Fruit fly (Drosophila melanogaster) whole organism, wandering third instar larva: Measurements from ENCODE around the gene CG18622.

Experiments used
- Abd-B ChIP-seq: fragments of >200 bp; optimal IDR thresholded peaks from 2 replicates; lab custom pipeline; 2017; ENCODE audit warnings: missing biosample characterization, missing genetic modification characterization
- CG32264 ChIP-seq: fragments of 200-800 bp; sonication (Bioruptor generic); optimal IDR thresholded peaks from 2 replicates; lab custom pipeline; 2016; ENCODE audit warnings: missing biosample characterization, missing genetic modification characterization
- CG9705 ChIP-seq: fragments of 200-800 bp; sonication (Bioruptor generic); optimal IDR thresholded peaks from 2 replicates; lab custom pipeline; 2018; ENCODE audit warnings: missing biosample characterization, mild to moderate bottlenecking, missing genetic modification characterization
- CrebA ChIP-seq: fragments of 200-800 bp; sonication (Bioruptor generic); optimal IDR thresholded peaks from 2 replicates; lab custom pipeline; 2016; ENCODE audit warnings: missing biosample characterization, mild to moderate bottlenecking, missing genetic modification characterization, borderline replicate concordance
- Dfd ChIP-seq: fragments of >200 bp; optimal IDR thresholded peaks from 2 replicates; lab custom pipeline; 2017; ENCODE audit warnings: missing biosample characterization, missing genetic modification characterization
- Dif ChIP-seq: fragments of 200-275, 200-300 bp; sonication (Bioruptor generic); optimal IDR thresholded peaks from 2 replicates; lab custom pipeline; 2018; ENCODE audit warnings: missing biosample characterization, missing genetic modification characterization; ENCODE audit not compliant: partially characterized antibody
- GATAd ChIP-seq: sonication (Bioruptor generic); optimal IDR thresholded peaks from 2 replicates; lab custom pipeline; 2016; ENCODE audit warnings: missing biosample characterization, missing genetic modification characterization
- HLH106 ChIP-seq: fragments of 200-800 bp; optimal IDR thresholded peaks from 3 replicates; lab custom pipeline; 2019; ENCODE audit warnings: missing biosample characterization, mild to moderate bottlenecking, missing genetic modification characterization, moderate library complexity
- Hnf4 ChIP-seq: fragments of 200-800 bp; sonication (Bioruptor generic); optimal IDR thresholded peaks from 2 replicates; lab custom pipeline; 2016; ENCODE audit warnings: missing biosample characterization, mild to moderate bottlenecking, missing genetic modification characterization
- Hr78 ChIP-seq: fragments of >200 bp; optimal IDR thresholded peaks from 2 replicates; lab custom pipeline; 2017; ENCODE audit warnings: missing biosample characterization, missing genetic modification characterization
- Hr83 ChIP-seq: fragments of 200-300 bp; sonication (Bioruptor generic); optimal IDR thresholded peaks from 2 replicates; lab custom pipeline; 2016; ENCODE audit warnings: missing biosample characterization, mild to moderate bottlenecking, missing genetic modification characterization, moderate library complexity; ENCODE audit not compliant: poor library complexity, severe bottlenecking
- Jra ChIP-seq: sonication (Bioruptor generic); optimal IDR thresholded peaks from 2 replicates; lab custom pipeline; 2016; ENCODE audit warnings: missing biosample characterization, missing genetic modification characterization
- Mio ChIP-seq: sonication (Bioruptor generic); optimal IDR thresholded peaks from 2 replicates; lab custom pipeline; 2016; ENCODE audit warnings: missing biosample characterization, missing genetic modification characterization
- Myc ChIP-seq: fragments of >200 bp; optimal IDR thresholded peaks from 2 replicates; lab custom pipeline; 2017
- N ChIP-seq: fragments of >200 bp; optimal IDR thresholded peaks from 2 replicates; lab custom pipeline; 2018; ENCODE audit warnings: missing biosample characterization, missing external identifiers, missing genetic modification characterization
- OdsH ChIP-seq: fragments of 200-800 bp; sonication (Bioruptor generic); optimal IDR thresholded peaks from 2 replicates; lab custom pipeline; 2016; ENCODE audit warnings: missing biosample characterization, mild to moderate bottlenecking, missing genetic modification characterization
- Rel ChIP-seq, 2 experiments: fragments of 200-800 bp; sonication (Bioruptor generic) in 1 of 2; optimal IDR thresholded peaks; 2 replicates in 1 of 2; 3 replicates in 1 of 2; lab custom pipeline; 2016 to 2019; ENCODE audit warnings: mild to moderate bottlenecking in 2 of 2, missing biosample characterization in 2 of 2, missing genetic modification characterization in 2 of 2, moderate library complexity in 1 of 2
- Sp1 ChIP-seq: fragments of 200-800 bp; sonication (Bioruptor generic); optimal IDR thresholded peaks from 3 replicates; lab custom pipeline; 2019; ENCODE audit warnings: missing biosample characterization, mild to moderate bottlenecking, missing genetic modification characterization, moderate library complexity
- Vsx2 ChIP-seq: fragments of 200-300, 225-300 bp; sonication (Bioruptor generic); optimal IDR thresholded peaks from 2 replicates; lab custom pipeline; 2018; ENCODE audit warnings: missing biosample characterization, missing genetic modification characterization; ENCODE audit not compliant: partially characterized antibody
- br ChIP-seq: fragments of 200-800 bp; sonication (Bioruptor generic); optimal IDR thresholded peaks from 2 replicates; lab custom pipeline; 2016; ENCODE audit warnings: missing biosample characterization, missing genetic modification characterization
- brk ChIP-seq: fragments of 200-800 bp; sonication (Bioruptor generic); optimal IDR thresholded peaks from 2 replicates; lab custom pipeline; 2016; ENCODE audit warnings: missing biosample characterization, mild to moderate bottlenecking, missing genetic modification characterization
- dl ChIP-seq, 2 experiments: fragments of 175-275, 200-275 bp in 1 of 2; fragments of 200-275 bp in 1 of 2; sonication (Bioruptor generic); optimal IDR thresholded peaks; lab custom pipeline; 2018; ENCODE audit warnings: mild to moderate bottlenecking in 2 of 2, missing biosample characterization in 2 of 2, missing genetic modification characterization in 2 of 2, moderate library complexity in 2 of 2; ENCODE audit not compliant: partially characterized antibody in 2 of 2, insufficient read depth in 1 of 2
- dmrt93B ChIP-seq: fragments of 200-800 bp; sonication (Bioruptor generic); optimal IDR thresholded peaks from 2 replicates; lab custom pipeline; 2018; ENCODE audit warnings: missing biosample characterization, mild to moderate bottlenecking, missing genetic modification characterization
- dsf ChIP-seq: sonication (Bioruptor generic); optimal IDR thresholded peaks from 2 replicates; lab custom pipeline; 2016; ENCODE audit warnings: missing biosample characterization, missing genetic modification characterization, borderline replicate concordance
- ey ChIP-seq: fragments of 200-800 bp; sonication (Bioruptor generic); optimal IDR thresholded peaks from 2 replicates; lab custom pipeline; 2016; ENCODE audit warnings: missing biosample characterization, missing genetic modification characterization
- foxo ChIP-seq, 2 experiments: fragments of 200-800 bp; sonication (Bioruptor generic); optimal IDR thresholded peaks; 2 replicates in 1 of 2; 3 replicates in 1 of 2; lab custom pipeline; 2016 to 2017; ENCODE audit warnings: missing biosample characterization in 2 of 2, missing genetic modification characterization in 2 of 2
- fru ChIP-seq: fragments of 200-800 bp; sonication (Bioruptor generic); optimal IDR thresholded peaks from 3 replicates; lab custom pipeline; 2016; ENCODE audit warnings: missing biosample characterization, mild to moderate bottlenecking, missing genetic modification characterization
- h ChIP-seq: fragments of 200-800 bp; sonication (Bioruptor generic); optimal IDR thresholded peaks from 3 replicates; lab custom pipeline; 2016; ENCODE audit warnings: missing biosample characterization, mild to moderate bottlenecking, missing genetic modification characterization
- jim ChIP-seq: fragments of 175-275, 200-325 bp; sonication (Bioruptor generic); optimal IDR thresholded peaks from 2 replicates; lab custom pipeline; 2016; ENCODE audit warnings: missing biosample characterization, mild to moderate bottlenecking, missing genetic modification characterization
- lola ChIP-seq: fragments of >200 bp; optimal IDR thresholded peaks from 2 replicates; lab custom pipeline; 2017; ENCODE audit warnings: missing biosample characterization, missing genetic modification characterization
- pan ChIP-seq: fragments of >200 bp; optimal IDR thresholded peaks from 2 replicates; lab custom pipeline; 2017
- psq ChIP-seq: fragments of 200-800 bp; sonication (Bioruptor generic); optimal IDR thresholded peaks from 3 replicates; lab custom pipeline; 2017; ENCODE audit warnings: missing biosample characterization, mild to moderate bottlenecking, missing genetic modification characterization, moderate library complexity
- rgr ChIP-seq: fragments of 200-800 bp; sonication (Bioruptor generic); optimal IDR thresholded peaks from 3 replicates; lab custom pipeline; 2016; ENCODE audit warnings: missing biosample characterization, mild to moderate bottlenecking, missing genetic modification characterization
- sage ChIP-seq: fragments of 200-800 bp; sonication (Bioruptor generic); optimal IDR thresholded peaks from 2 replicates; lab custom pipeline; 2016; ENCODE audit warnings: missing biosample characterization, mild to moderate bottlenecking, missing genetic modification characterization
- sv ChIP-seq: fragments of 200-800 bp; sonication (Bioruptor generic); optimal IDR thresholded peaks from 3 replicates; lab custom pipeline; 2016; ENCODE audit warnings: missing biosample characterization, missing genetic modification characterization
- tai ChIP-seq: sonication (Bioruptor generic); optimal IDR thresholded peaks from 2 replicates; lab custom pipeline; 2016; ENCODE audit warnings: missing biosample characterization, missing genetic modification characterization
- usp ChIP-seq: fragments of >200 bp; optimal IDR thresholded peaks from 2 replicates; lab custom pipeline; 2017; ENCODE audit warnings: missing biosample characterization, missing genetic modification characterization
- woc ChIP-seq: sonication (Bioruptor generic); optimal IDR thresholded peaks from 2 replicates; lab custom pipeline; 2016; ENCODE audit warnings: missing biosample characterization, mild to moderate bottlenecking, missing genetic modification characterization

The CG18622 gene

dm6 chr3R:16986181-16987074, 1.1 kb downstream of the CG18622 start:
- TF ChIP-seq h (GFP tag; lab: Kevin White, UChicago), result peak; percentile 97
- TF ChIP-seq Rel (GFP tag; optimal IDR thresholded peaks at IDR 0.05; lab: Kevin White, UChicago), result no peak
- peak; percentile 97 for TF ChIP-seq Rel (tag; optimal IDR thresholded peaks at IDR 0.05; lab: Kevin White, UChicago)
- no peak for TF ChIP-seq jim (GFP tag; lab: Kevin White, UChicago)
- peak; percentile 66 for TF ChIP-seq CrebA (GFP tag; lab: Kevin White, UChicago)
- no peak for TF ChIP-seq usp
- peak; percentile 91 for TF ChIP-seq rgr
- TF ChIP-seq CG9705 (GFP tag; lab: Kevin White, UChicago), result peak; percentile 64
- TF ChIP-seq Vsx2 (GFP tag; lab: Kevin White, UChicago), result no peak
- TF ChIP-seq ey (GFP tag; lab: Kevin White, UChicago), result peak; percentile 96
- TF ChIP-seq CG32264, result peak; percentile 90
- TF ChIP-seq sage (GFP tag; lab: Kevin White, UChicago), result peak; percentile 57
- TF ChIP-seq Hnf4 (GFP tag; lab: Kevin White, UChicago), result peak; percentile 86
- TF ChIP-seq Hr78 (GFP tag; lab: Kevin White, UChicago), result no peak
- TF ChIP-seq dsf, result no peak
- no peak for TF ChIP-seq Dfd (GFP tag; lab: Kevin White, UChicago)
- peak; percentile 24 for TF ChIP-seq brk
- TF ChIP-seq Mio (GFP tag; lab: Kevin White, UChicago), result peak; percentile 83
- no peak for TF ChIP-seq pan (lab: Kevin White, UChicago)
- TF ChIP-seq Jra (GFP tag; lab: Kevin White, UChicago), result peak; percentile 78
- TF ChIP-seq Dif (GFP tag; lab: Kevin White, UChicago), result no peak
- TF ChIP-seq GATAd (GFP tag; lab: Kevin White, UChicago), result no peak
- peak; percentile 95 for TF ChIP-seq br (GFP tag; lab: Kevin White, UChicago)
- peak; percentile 49 for TF ChIP-seq Hr83 (GFP tag; lab: Kevin White, UChicago)
- peak; percentile 93 for TF ChIP-seq OdsH (GFP tag; lab: Kevin White, UChicago)
- no peak for TF ChIP-seq N (GFP tag; lab: Kevin White, UChicago)
- TF ChIP-seq fru (GFP tag; lab: Kevin White, UChicago), result peak; percentile 95
- TF ChIP-seq tai, result peak; percentile 70
- peak; percentile 87 for TF ChIP-seq woc
- peak; percentile 83 for TF ChIP-seq psq
- no peak for TF ChIP-seq Myc (lab: Kevin White, UChicago)
- TF ChIP-seq Abd-B (GFP tag; lab: Kevin White, UChicago), result no peak
- peak; percentile 77 for TF ChIP-seq dmrt93B (GFP tag; lab: Kevin White, UChicago)
- peak; percentile 91 for TF ChIP-seq HLH106 (tag; lab: Kevin White, UChicago)
- TF ChIP-seq Sp1 (GFP tag; lab: Kevin White, UChicago), result peak; percentile 86
- TF ChIP-seq dl (GFP tag; optimal IDR thresholded peaks at IDR 0.05; lab: Kevin White, UChicago; ENCODE audit: insufficient read depth in 1 of 2, partially characterized antibody in 2 of 2), result no peak
- no peak for TF ChIP-seq lola (GFP tag; lab: Kevin White, UChicago)
- TF ChIP-seq sv (GFP tag; lab: Kevin White, UChicago), result peak; percentile 87
- TF ChIP-seq foxo (GFP tag; optimal IDR thresholded peaks at IDR 0.05; lab: Kevin White, UChicago), result peak; percentile 90 to 96

- TF ChIP-seq sv (GFP tag; lab: Kevin White, UChicago) (no peak), br (GFP tag; lab: Kevin White, UChicago) (peak; percentile 57), Jra (GFP tag; lab: Kevin White, UChicago) (no peak), CG32264 (no peak), brk (no peak), ey (GFP tag; lab: Kevin White, UChicago) (peak; percentile 50), OdsH (GFP tag; lab: Kevin White, UChicago) (peak; percentile 32), Hnf4 (GFP tag; lab: Kevin White, UChicago) (peak; percentile 4), N (GFP tag; lab: Kevin White, UChicago) (no peak), usp (no peak), Dif (GFP tag; lab: Kevin White, UChicago) (no peak), h (GFP tag; lab: Kevin White, UChicago) (peak; percentile 35), Rel (GFP tag; optimal IDR thresholded peaks at IDR 0.05; lab: Kevin White, UChicago) (no peak), Rel (tag; optimal IDR thresholded peaks at IDR 0.05; lab: Kevin White, UChicago) (no peak), jim (GFP tag; lab: Kevin White, UChicago) (no peak), woc (peak; percentile 1), Sp1 (GFP tag; lab: Kevin White, UChicago) (peak; percentile 11), tai (no peak), dsf (no peak), HLH106 (tag; lab: Kevin White, UChicago) (peak; percentile 62), Abd-B (GFP tag; lab: Kevin White, UChicago) (no peak), psq (peak; percentile 39), Hr78 (GFP tag; lab: Kevin White, UChicago) (no peak), pan (lab: Kevin White, UChicago) (peak; percentile 21), rgr (peak; percentile 39), Hr83 (GFP tag; lab: Kevin White, UChicago) (no peak), Dfd (GFP tag; lab: Kevin White, UChicago) (no peak), dl (GFP tag; optimal IDR thresholded peaks at IDR 0.05; lab: Kevin White, UChicago; ENCODE audit: insufficient read depth in 1 of 2, partially characterized antibody in 2 of 2) (no peak), lola (GFP tag; lab: Kevin White, UChicago) (no peak), Mio (GFP tag; lab: Kevin White, UChicago) (no peak), foxo (GFP tag; optimal IDR thresholded peaks at IDR 0.05; lab: Kevin White, UChicago) (peak in 1 of 2 experiments; percentile 67), CG9705 (GFP tag; lab: Kevin White, UChicago) (no peak), GATAd (GFP tag; lab: Kevin White, UChicago) (no peak), CrebA (GFP tag; lab: Kevin White, UChicago) (no peak), sage (GFP tag; lab: Kevin White, UChicago) (no peak), Vsx2 (GFP tag; lab: Kevin White, UChicago) (no peak), fru (GFP tag; lab: Kevin White, UChicago) (peak; percentile 66), dmrt93B (GFP tag; lab: Kevin White, UChicago) (peak; percentile 46), Myc (lab: Kevin White, UChicago) (no peak)
- TF ChIP-seq, all 38 proteins: peak for 14
Observed at dm6 chr3R:16985547-16985946, 2.0 kb downstream of the CG18622 start.
